Worm (Caenorhabditis elegans) whole organism, L1 larva: ENCODE results near the gene T04G9.6.
A peak's percentile ranks its signal among the peaks of the same experiment; 100 is the strongest.

Source experiments
- aha-1 ChIP-seq: fragments of 150-350 bp; optimal IDR thresholded peaks from 2 replicates; lab custom pipeline; 2014; ENCODE audit warnings: missing biosample characterization, missing genetic modification characterization
- aly-2 ChIP-seq: fragments of 150-350 bp; optimal IDR thresholded peaks from 2 replicates; lab custom pipeline; 2014; ENCODE audit warnings: missing biosample characterization, missing genetic modification characterization
- ceh-63 ChIP-seq: fragments of 200-800 bp; sonication (Bioruptor generic); optimal IDR thresholded peaks from 2 replicates; lab custom pipeline; 2018; ENCODE audit warnings: mild to moderate bottlenecking, missing genetic modification characterization, missing compliant biosample characterization
- ceh-8 ChIP-seq: fragments of 200-800 bp; sonication (Bioruptor generic); optimal IDR thresholded peaks from 2 replicates; lab custom pipeline; 2018; ENCODE audit warnings: mild to moderate bottlenecking, missing genetic modification characterization, moderate library complexity, missing compliant biosample characterization
- ceh-82 ChIP-seq, 3 experiments: fragments of 150-350 bp in 1 of 3; sonication (generic microtip) in 2 of 3; optimal IDR thresholded peaks; 2 replicates each; lab custom pipeline; 2014 to 2017; ENCODE audit warnings: missing biosample characterization in 3 of 3, missing genetic modification characterization in 3 of 3
- ceh-88 ChIP-seq: fragments of 200-800 bp; sonication (Bioruptor generic); IDR thresholded peaks from 2 replicates; pipeline ENCODE4 v1.3.6; 2022; ENCODE audit warnings: missing genetic modification characterization, missing compliant biosample characterization
- ces-1 ChIP-seq: fragments of 150-350 bp; optimal IDR thresholded peaks from 2 replicates; lab custom pipeline; 2014; ENCODE audit warnings: missing biosample characterization, missing genetic modification reagents, missing genetic modification characterization
- dpl-1 ChIP-seq, 3 experiments: fragments of 150-350 bp in 2 of 3; sonication (generic microtip) in 1 of 3; optimal IDR thresholded peaks; 2 replicates each; lab custom pipeline; 2014 to 2017; ENCODE audit warnings: missing biosample characterization in 3 of 3, missing genetic modification characterization in 3 of 3, missing genetic modification reagents in 3 of 3
- efl-1 ChIP-seq, 4 experiments: fragments of 150-350 bp; optimal IDR thresholded peaks in 3 of 4; peaks in 1 of 4; 1 replicate in 1 of 4; 2 replicates in 3 of 4; lab custom pipeline; 2014; ENCODE audit warnings: missing biosample characterization in 2 of 4, missing genetic modification characterization in 2 of 4, missing genetic modification reagents in 2 of 4
- egl-27 ChIP-seq, 2 experiments: fragments of 150-350 bp in 1 of 2; sonication (generic microtip); optimal IDR thresholded peaks; 3 replicates each; lab custom pipeline; 2017 to 2018; ENCODE audit warnings: missing biosample characterization in 2 of 2, missing genetic modification characterization in 2 of 2, missing genetic modification reagents in 2 of 2
- elt-2 ChIP-seq: sonication (generic microtip); optimal IDR thresholded peaks from 2 replicates; lab custom pipeline; 2016; ENCODE audit warnings: missing genetic modification characterization, mild to moderate bottlenecking, inconsistent platforms, missing compliant biosample characterization, missing genetic modification reagents
- ets-5 ChIP-seq: fragments of 200-800 bp; sonication (Bioruptor generic); IDR thresholded peaks from 2 replicates; pipeline ENCODE4 v1.3.6; 2022; ENCODE audit warnings: missing genetic modification characterization, missing compliant biosample characterization
- fkh-10 ChIP-seq: sonication (generic microtip); optimal IDR thresholded peaks from 2 replicates; lab custom pipeline; 2017; ENCODE audit warnings: missing biosample characterization, missing genetic modification reagents, missing genetic modification characterization
- grh-1 ChIP-seq: fragments of 200-800 bp; sonication (Bioruptor generic); IDR thresholded peaks from 2 replicates; pipeline ENCODE4 v1.3.6; 2022; ENCODE audit warnings: missing genetic modification reagents, missing genetic modification characterization, missing compliant biosample characterization
- hlh-17 ChIP-seq: fragments of 200-800 bp; sonication (Bioruptor generic); optimal IDR thresholded peaks from 2 replicates; lab custom pipeline; 2018; ENCODE audit warnings: missing genetic modification characterization, mild to moderate bottlenecking, missing compliant biosample characterization, moderate library complexity, borderline replicate concordance
- hlh-4 ChIP-seq: sonication (generic microtip); optimal IDR thresholded peaks from 2 replicates; lab custom pipeline; 2016; ENCODE audit warnings: mild to moderate bottlenecking, missing genetic modification characterization, missing compliant biosample characterization
- irx-1 ChIP-seq: sonication (generic microtip); optimal IDR thresholded peaks from 2 replicates; lab custom pipeline; 2016; ENCODE audit warnings: missing genetic modification characterization, missing compliant biosample characterization
- isw-1 ChIP-seq: fragments of 200-800 bp; sonication (Bioruptor generic); IDR thresholded peaks from 2 replicates; pipeline ENCODE4 v1.3.6; 2022; ENCODE audit warnings: missing genetic modification characterization, missing compliant biosample characterization
- lin-13 ChIP-seq: fragments of 150-350 bp; optimal IDR thresholded peaks from 2 replicates; lab custom pipeline; 2014; ENCODE audit warnings: missing biosample characterization, missing genetic modification reagents, missing genetic modification characterization
- lin-14 ChIP-seq: fragments of 200-800 bp; sonication (Bioruptor generic); optimal IDR thresholded peaks from 2 replicates; lab custom pipeline; 2018; ENCODE audit warnings: mild to moderate bottlenecking, missing genetic modification characterization, moderate library complexity, missing compliant biosample characterization
- lin-39 ChIP-seq: fragments of 150-350 bp; optimal IDR thresholded peaks from 2 replicates; lab custom pipeline; 2014; ENCODE audit warnings: missing biosample characterization, missing genetic modification reagents, missing genetic modification characterization
- lir-3 ChIP-seq: sonication (generic microtip); optimal IDR thresholded peaks from 2 replicates; lab custom pipeline; 2016; ENCODE audit warnings: mild to moderate bottlenecking, missing genetic modification characterization, moderate library complexity, missing compliant biosample characterization; ENCODE audit not compliant: poor library complexity
- mab-9 ChIP-seq: fragments of 200-800 bp; sonication (Bioruptor generic); IDR thresholded peaks from 2 replicates; pipeline ENCODE4 v1.3.6; 2022; ENCODE audit warnings: missing genetic modification reagents, missing genetic modification characterization, missing compliant biosample characterization
- mdl-1 ChIP-seq, 2 experiments: fragments of 150-350 bp; optimal IDR thresholded peaks; 2 replicates each; lab custom pipeline; 2014 to 2017; ENCODE audit warnings: missing biosample characterization in 2 of 2, missing genetic modification characterization in 2 of 2, inconsistent platforms in 1 of 2
- mef-2 ChIP-seq: fragments of 150-350 bp; optimal IDR thresholded peaks from 2 replicates; lab custom pipeline; 2014; ENCODE audit warnings: missing biosample characterization, missing genetic modification characterization
- nhr-11 ChIP-seq: fragments of 150-350 bp; optimal IDR thresholded peaks from 2 replicates; lab custom pipeline; 2014; ENCODE audit warnings: missing biosample characterization, missing genetic modification characterization
- nhr-20 ChIP-seq: sonication (generic microtip); optimal IDR thresholded peaks from 2 replicates; lab custom pipeline; 2016; ENCODE audit warnings: mild to moderate bottlenecking, missing genetic modification characterization, missing compliant biosample characterization
- nhr-77 ChIP-seq: fragments of 150-350 bp; optimal IDR thresholded peaks from 2 replicates; lab custom pipeline; 2014; ENCODE audit warnings: missing biosample characterization, missing genetic modification characterization
- nhr-85 ChIP-seq: sonication (generic microtip); peaks from one replicate; lab custom pipeline; 2016; ENCODE audit warnings: missing genetic modification characterization, inconsistent platforms, missing compliant biosample characterization
- nhr-90 ChIP-seq: sonication (generic microtip); optimal IDR thresholded peaks from 2 replicates; lab custom pipeline; 2016; ENCODE audit warnings: mild to moderate bottlenecking, missing genetic modification characterization, missing compliant biosample characterization; ENCODE audit not compliant: poor library complexity
- pag-3 ChIP-seq: sonication (generic microtip); optimal IDR thresholded peaks from 2 replicates; lab custom pipeline; 2017; ENCODE audit warnings: missing genetic modification characterization, mild to moderate bottlenecking, missing compliant biosample characterization, antibody characterized with exemption, borderline replicate concordance; ENCODE audit not compliant: insufficient read depth
- snu-23 ChIP-seq: sonication (generic microtip); optimal IDR thresholded peaks from 2 replicates; lab custom pipeline; 2016; ENCODE audit warnings: missing genetic modification characterization, missing compliant biosample characterization
- sox-4 ChIP-seq: sonication (generic microtip); optimal IDR thresholded peaks from 2 replicates; lab custom pipeline; 2016; ENCODE audit warnings: missing genetic modification characterization, missing compliant biosample characterization
- tbx-2 ChIP-seq: sonication (generic microtip); optimal IDR thresholded peaks from 2 replicates; lab custom pipeline; 2016; ENCODE audit warnings: missing genetic modification characterization, missing compliant biosample characterization
- unc-130 ChIP-seq: fragments of 150-350 bp; optimal IDR thresholded peaks from 2 replicates; lab custom pipeline; 2017; ENCODE audit warnings: missing biosample characterization, missing genetic modification characterization, inconsistent platforms
- unc-30 ChIP-seq: sonication (generic microtip); optimal IDR thresholded peaks from 2 replicates; lab custom pipeline; 2017; ENCODE audit warnings: missing biosample characterization, missing genetic modification characterization
- unc-98 ChIP-seq: fragments of 200-800 bp; sonication (Bioruptor generic); IDR thresholded peaks from 2 replicates; pipeline ENCODE4 v1.3.6; 2022; ENCODE audit warnings: missing genetic modification characterization, missing compliant biosample characterization
- vab-15 ChIP-seq: sonication (generic microtip); optimal IDR thresholded peaks from 2 replicates; lab custom pipeline; 2017; ENCODE audit warnings: missing genotype, mild to moderate bottlenecking, missing genetic modification characterization, missing compliant biosample characterization
- xbp-1 ChIP-seq: sonication (generic microtip); optimal IDR thresholded peaks from 2 replicates; lab custom pipeline; 2016; ENCODE audit warnings: missing genetic modification characterization, missing compliant biosample characterization
- zag-1 ChIP-seq: fragments of 150-350 bp; optimal IDR thresholded peaks from 2 replicates; lab custom pipeline; 2014; ENCODE audit warnings: missing biosample characterization, missing genetic modification characterization
- ztf-4 ChIP-seq: fragments of 150-350 bp; optimal IDR thresholded peaks from 2 replicates; lab custom pipeline; 2014; ENCODE audit warnings: missing biosample characterization, missing genetic modification characterization

The T04G9.6 gene

DNA sequence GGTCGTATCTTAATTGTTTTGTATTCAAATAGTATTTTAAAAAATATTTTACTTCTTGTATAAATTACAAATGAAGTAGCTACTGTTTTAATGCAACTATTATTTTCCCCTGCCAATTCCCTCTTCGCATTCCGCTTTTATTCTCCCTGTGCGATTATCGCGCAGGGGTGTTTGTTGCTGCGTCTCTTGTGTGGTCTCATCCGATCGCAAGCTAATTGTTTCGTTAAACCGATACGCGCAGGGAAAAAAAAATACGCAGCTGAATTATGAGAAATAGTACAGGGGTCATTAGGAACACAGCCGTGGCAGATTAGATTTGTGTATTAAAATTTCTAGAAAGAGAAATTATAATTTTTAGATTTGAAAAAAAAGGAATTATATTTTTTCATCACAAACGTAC lies 21.8 kb upstream of the T04G9.6 start (continued):
- TF ChIP-seq nhr-85 (peak; percentile 97), lir-3 (tag; lab: Kevin White, UChicago) (peak; percentile 88), ceh-8 (GFP tag; lab: Kevin White, UChicago) (peak; percentile 99), ces-1 (peak; percentile 78), ceh-82 (tag; optimal IDR thresholded peaks at IDR 0.05; lab: Kevin White, UChicago) (peak; percentile 99 to 100 (median 100)), hlh-17 (GFP tag; lab: Kevin White, UChicago) (no peak), efl-1 (optimal IDR thresholded peaks at IDR 0.05; lab: Kevin White, UChicago) (peak; percentile 84 to 92), efl-1 (GFP tag; optimal IDR thresholded peaks at IDR 0.05 in 1 of 2; lab: Kevin White, UChicago) (peak; percentile 52 to 96), aha-1 (tag; lab: Kevin White, UChicago) (peak; percentile 95), ztf-4 (tag; lab: Kevin White, UChicago) (peak; percentile 98), ceh-88 (GFP tag; lab: Robert Waterston, UW) (peak; percentile 96), dpl-1 (GFP tag; optimal IDR thresholded peaks at IDR 0.05; lab: Kevin White, UChicago) (peak; percentile 59 to 66 (median 62)), lin-39 (tag; lab: Kevin White, UChicago) (peak; percentile 99), mab-9 (GFP tag; lab: Robert Waterston, UW) (peak; percentile 94), lin-14 (GFP tag; lab: Kevin White, UChicago) (peak; percentile 98), nhr-77 (tag; lab: Kevin White, UChicago) (peak; percentile 99), xbp-1 (tag; lab: Kevin White, UChicago) (peak; percentile 95), vab-15 (tag; lab: Kevin White, UChicago) (peak; percentile 82), aly-2 (tag; lab: Kevin White, UChicago) (peak; percentile 93), unc-30 (no peak), fkh-10 (GFP tag; lab: Kevin White, UChicago) (peak; percentile 99), ceh-63 (peak; percentile 98), irx-1 (tag; lab: Kevin White, UChicago) (peak; percentile 99), isw-1 (peak; percentile 89), pag-3 (tag; lab: Kevin White, UChicago) (peak; percentile 55), snu-23 (GFP tag; lab: Kevin White, UChicago) (peak; percentile 100), nhr-90 (peak; percentile 100), ets-5 (peak; percentile 85; the same call in 1 of the 2 replicates), lin-13 (GFP tag; lab: Kevin White, UChicago) (peak; percentile 93), elt-2 (tag; lab: Kevin White, UChicago) (peak; percentile 93), egl-27 (tag; optimal IDR thresholded peaks at IDR 0.05; lab: Kevin White, UChicago) (peak; percentile 90 to 92), unc-130 (peak; percentile 96), mef-2 (tag; lab: Kevin White, UChicago) (peak; percentile 93), nhr-20 (tag; lab: Kevin White, UChicago) (peak; percentile 98), nhr-11 (tag; lab: Kevin White, UChicago) (peak; percentile 98), tbx-2 (tag; lab: Kevin White, UChicago) (peak; percentile 99), sox-4 (tag; lab: Kevin White, UChicago) (peak; percentile 98), zag-1 (no peak), unc-98 (GFP tag; lab: Robert Waterston, UW) (peak; percentile 92)

DNA sequence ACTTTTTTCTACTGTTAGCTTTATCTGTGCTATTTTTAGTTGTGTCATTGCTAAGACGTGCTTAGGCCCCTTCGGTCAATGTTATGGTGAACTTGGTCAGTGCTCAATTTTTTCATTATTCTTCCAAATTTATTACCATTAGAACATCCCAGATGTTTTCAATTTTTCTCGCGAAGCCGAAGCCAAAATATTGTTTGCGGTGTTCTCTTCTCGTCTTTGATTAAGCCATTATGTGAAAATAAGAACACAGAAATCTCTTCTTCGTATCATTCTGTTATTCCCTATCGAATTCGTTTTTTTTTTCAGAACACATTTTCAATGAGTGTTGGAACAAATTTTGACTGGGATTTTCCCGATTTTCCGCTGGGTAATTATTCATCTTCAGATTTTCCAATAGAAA lies 17.7 kb upstream of the T04G9.6 start, which contains the start of gene gtr-1:
TSS of gene gtr-1 (plus strand) at position 301 of the 400 bp plus-strand sequence.
- TF ChIP-seq grh-1, result no peak
- no peak for TF ChIP-seq hlh-4 (tag; lab: Kevin White, UChicago)
- no peak for TF ChIP-seq mdl-1 (tag; optimal IDR thresholded peaks at IDR 0.05; lab: Kevin White, UChicago)
- no peak for TF ChIP-seq tbx-2 (tag; lab: Kevin White, UChicago)
- TF ChIP-seq ceh-63, result no peak
- peak; percentile 12 for TF ChIP-seq nhr-85
